Fruit fly (Drosophila melanogaster) whole organism, embryonic: ENCODE results near the gene CG46042.

ENCODE experiments used
- Abd-B ChIP-seq: fragments of 200-800 bp; sonication (Bioruptor generic); optimal IDR thresholded peaks from 2 replicates; lab custom pipeline; 2018; ENCODE audit warnings: missing biosample characterization, mild to moderate bottlenecking, missing genetic modification characterization, moderate library complexity
- B-H1 ChIP-seq: fragments of 200-800 bp; sonication (Bioruptor generic); IDR thresholded peaks from 3 replicates; pipeline ENCODE4 v1.3.6; 2022; ENCODE audit warnings: missing biosample characterization, missing genetic modification characterization
- BEAF-32 ChIP-seq: fragments of 200-800 bp; sonication (Bioruptor generic); optimal IDR thresholded peaks from 3 replicates; lab custom pipeline; 2017; ENCODE audit warnings: missing biosample characterization, missing genetic modification characterization, mild to moderate bottlenecking, moderate library complexity, missing genetic modification reagents
- CG11695 ChIP-seq: fragments of 200-800 bp; sonication (Bioruptor generic); IDR thresholded peaks from 3 replicates; pipeline ENCODE4 v1.3.6; 2022; ENCODE audit warnings: missing biosample characterization, missing genetic modification characterization
- CG12236 ChIP-seq: fragments of 200-800 bp; sonication (Bioruptor generic); optimal IDR thresholded peaks from 2 replicates; lab custom pipeline; 2016; ENCODE audit warnings: missing biosample characterization, missing genetic modification characterization
- CG34224 ChIP-seq: fragments of 200-800 bp; sonication (Bioruptor generic); IDR thresholded peaks from 3 replicates; pipeline ENCODE4 v1.3.6; 2022; ENCODE audit warnings: missing biosample characterization, missing genetic modification characterization; ENCODE audit not compliant: partially characterized antibody
- H2.0 ChIP-seq: fragments of 200-800 bp; sonication (Bioruptor generic); IDR thresholded peaks from 2 replicates; pipeline ENCODE4 v1.3.6; 2022; ENCODE audit warnings: missing biosample characterization, missing genetic modification characterization
- HLH3B ChIP-seq: fragments of 200-800 bp; sonication (Bioruptor generic); IDR thresholded peaks from 2 replicates; pipeline ENCODE4 v1.3.6; 2022; ENCODE audit warnings: missing biosample characterization, missing genetic modification characterization
- br ChIP-seq: fragments of >200 bp; optimal IDR thresholded peaks from 2 replicates; lab custom pipeline; 2017
- fru ChIP-seq: fragments of >200 bp; optimal IDR thresholded peaks from 2 replicates; lab custom pipeline; 2017

- TF ChIP-seq HLH3B (GFP tag; lab: Robert Waterston, UW) (peak; percentile 87), H2.0 (peak; percentile 91), CG11695 (peak; percentile 89), br (lab: Kevin White, UChicago) (no peak), Abd-B (peak; percentile 63), fru (lab: Kevin White, UChicago) (no peak), BEAF-32 (GFP tag; lab: Kevin White, UChicago) (no peak), B-H1 (peak; percentile 72), CG34224 (GFP tag; lab: Robert Waterston, UW) (no peak), CG12236 (GFP tag; lab: Kevin White, UChicago) (peak; percentile 61)
Measured at dm6 chr3R:19908863-19909343, 33.3 kb downstream of the CG46042 start.
